Worm (Caenorhabditis elegans) whole organism, L4 larva: ENCODE measurements around the gene F34H10.5.

ENCODE experiments used
- F10B5.3 ChIP-seq: sonication (generic microtip); optimal IDR thresholded peaks from 2 replicates; lab custom pipeline; 2016; ENCODE audit warnings: mild to moderate bottlenecking, missing genetic modification characterization, missing compliant biosample characterization
- F37D6.2 ChIP-seq: sonication (generic microtip); optimal IDR thresholded peaks from 2 replicates; lab custom pipeline; 2016; ENCODE audit warnings: mild to moderate bottlenecking, missing genetic modification characterization, missing compliant biosample characterization
- F44E2.7 ChIP-seq: fragments of 200-800 bp; sonication (Bioruptor generic); IDR thresholded peaks from 2 replicates; pipeline ENCODE4 v2.1.2; 2022; ENCODE audit warnings: missing genetic modification characterization, missing compliant biosample characterization
- T26A8.4 ChIP-seq: fragments of 200-800 bp; sonication (Bioruptor generic); IDR thresholded peaks from 2 replicates; pipeline ENCODE4 v1.3.6; 2022; ENCODE audit warnings: missing genetic modification characterization, missing compliant biosample characterization
- Y105C5A.15 ChIP-seq: fragments of 200-800 bp; sonication (Bioruptor generic); IDR thresholded peaks from 2 replicates; pipeline ENCODE4 v1.3.6; 2022; ENCODE audit warnings: missing genetic modification characterization, missing compliant biosample characterization
- aha-1 ChIP-seq: fragments of 150-350 bp; peaks from one replicate; lab custom pipeline; 2014; ENCODE audit warnings: missing biosample characterization, missing genetic modification characterization
- aly-2 ChIP-seq: sonication (generic microtip); optimal IDR thresholded peaks from 2 replicates; lab custom pipeline; 2018; ENCODE audit warnings: missing biosample characterization, missing genetic modification characterization
- ceh-62 ChIP-seq: sonication (generic microtip); optimal IDR thresholded peaks from 2 replicates; lab custom pipeline; 2017; ENCODE audit warnings: missing biosample characterization, missing genetic modification characterization
- ces-1 ChIP-seq: fragments of 150-350 bp; sonication (generic microtip); optimal IDR thresholded peaks from 4 replicates; lab custom pipeline; 2014; ENCODE audit warnings: missing biosample characterization, missing genetic modification reagents, missing genetic modification characterization
- daf-16 ChIP-seq, 3 experiments: sonication (generic microtip); optimal IDR thresholded peaks; 2 replicates each; lab custom pipeline; 2016 to 2017; ENCODE audit warnings: missing genetic modification characterization in 3 of 3, missing genetic modification reagents in 3 of 3, mild to moderate bottlenecking in 2 of 3, missing compliant biosample characterization in 2 of 3, missing biosample characterization in 1 of 3, moderate library complexity in 1 of 3
- dmd-6 ChIP-seq: fragments of 200-800 bp; sonication (Bioruptor generic); IDR thresholded peaks from 2 replicates; pipeline ENCODE4 v1.3.6; 2022; ENCODE audit warnings: missing genetic modification reagents, missing genetic modification characterization, missing compliant biosample characterization
- dmd-9 ChIP-seq: fragments of 200-800 bp; sonication (Bioruptor generic); IDR thresholded peaks from 2 replicates; pipeline ENCODE4 v1.3.6; 2022; ENCODE audit warnings: missing genetic modification reagents, missing genetic modification characterization, missing compliant biosample characterization
- duxl-1 ChIP-seq: sonication (generic microtip); optimal IDR thresholded peaks from 2 replicates; lab custom pipeline; 2016; ENCODE audit warnings: mild to moderate bottlenecking, missing genetic modification characterization, moderate library complexity, missing compliant biosample characterization; ENCODE audit not compliant: poor library complexity
- egl-27 ChIP-seq: sonication (generic microtip); optimal IDR thresholded peaks from 3 replicates; lab custom pipeline; 2017; ENCODE audit warnings: missing biosample characterization, missing genetic modification reagents, missing genetic modification characterization
- fkh-10 ChIP-seq: fragments of 150-350 bp; optimal IDR thresholded peaks from 2 replicates; lab custom pipeline; 2014; ENCODE audit warnings: missing biosample characterization, missing genetic modification reagents, missing genetic modification characterization
- hlh-30 ChIP-seq: sonication (generic microtip); optimal IDR thresholded peaks from 2 replicates; lab custom pipeline; 2017; ENCODE audit warnings: antibody characterized with exemption, mild to moderate bottlenecking, missing genetic modification characterization, missing compliant biosample characterization; ENCODE audit not compliant: insufficient read depth
- lim-7 ChIP-seq: fragments of 200-800 bp; sonication (Bioruptor generic); IDR thresholded peaks from 2 replicates; pipeline ENCODE4 v1.3.6; 2022; ENCODE audit warnings: missing genetic modification characterization, missing compliant biosample characterization
- lsy-2 ChIP-seq, 2 experiments: fragments of 150-350 bp in 1 of 2; sonication (generic microtip) in 1 of 2; optimal IDR thresholded peaks; 2 replicates each; lab custom pipeline; 2014 to 2017; ENCODE audit warnings: missing biosample characterization in 2 of 2, missing genetic modification characterization in 2 of 2
- mdl-1 ChIP-seq, 2 experiments: fragments of 150-350 bp in 1 of 2; sonication (generic microtip) in 1 of 2; optimal IDR thresholded peaks; 2 replicates each; lab custom pipeline; 2014 to 2017; ENCODE audit warnings: missing biosample characterization in 2 of 2, missing genetic modification characterization in 2 of 2
- mep-1 ChIP-seq: fragments of 150-350 bp; sonication (generic microtip); optimal IDR thresholded peaks from 3 replicates; lab custom pipeline; 2014; ENCODE audit warnings: missing biosample characterization, missing genetic modification characterization
- nhr-11 ChIP-seq: fragments of 150-350 bp; optimal IDR thresholded peaks from 2 replicates; lab custom pipeline; 2014; ENCODE audit warnings: missing biosample characterization, missing genetic modification characterization
- nhr-25 ChIP-seq: sonication (generic microtip); optimal IDR thresholded peaks from 2 replicates; lab custom pipeline; 2017; ENCODE audit warnings: missing genetic modification characterization, mild to moderate bottlenecking, missing compliant biosample characterization, antibody characterized with exemption, moderate library complexity, borderline replicate concordance; ENCODE audit not compliant: insufficient read depth
- nhr-28 ChIP-seq: fragments of 150-350 bp; optimal IDR thresholded peaks from 2 replicates; lab custom pipeline; 2014; ENCODE audit warnings: missing biosample characterization, missing genetic modification characterization
- nhr-41 ChIP-seq: fragments of 200-800 bp; sonication (Bioruptor generic); IDR thresholded peaks from 2 replicates; pipeline ENCODE4 v1.3.6; 2022; ENCODE audit warnings: missing genetic modification reagents, missing genetic modification characterization, missing compliant biosample characterization
- nhr-6 ChIP-seq: fragments of 150-350 bp; optimal IDR thresholded peaks from 2 replicates; lab custom pipeline; 2014; ENCODE audit warnings: missing biosample characterization, missing genetic modification characterization
- nhr-77 ChIP-seq: fragments of 150-350 bp; optimal IDR thresholded peaks from 2 replicates; lab custom pipeline; 2014; ENCODE audit warnings: missing biosample characterization, missing genetic modification characterization
- pqm-1 ChIP-seq: sonication (generic microtip); optimal IDR thresholded peaks from 2 replicates; lab custom pipeline; 2017; ENCODE audit warnings: missing biosample characterization, missing genetic modification characterization
- skn-1 ChIP-seq: fragments of 150-350 bp; optimal IDR thresholded peaks from 2 replicates; lab custom pipeline; 2014; ENCODE audit warnings: missing biosample characterization, missing genetic modification characterization
- spr-3 ChIP-seq: fragments of 200-800 bp; sonication (Bioruptor generic); optimal IDR thresholded peaks from 2 replicates; lab custom pipeline; 2018; ENCODE audit warnings: mild to moderate bottlenecking, missing genetic modification characterization, missing compliant biosample characterization
- tag-97 ChIP-seq: fragments of 200-800 bp; sonication (Bioruptor generic); IDR thresholded peaks from 2 replicates; pipeline ENCODE4 v1.3.6; 2022; ENCODE audit warnings: missing genetic modification characterization, missing compliant biosample characterization
- tra-1 ChIP-seq: fragments of 200-800 bp; sonication (Bioruptor generic); IDR thresholded peaks from 2 replicates; pipeline ENCODE4 v1.3.6; 2022; ENCODE audit warnings: missing genetic modification reagents, missing genetic modification characterization, missing compliant biosample characterization
- unc-62 ChIP-seq, 3 experiments: fragments of 150-350 bp in 1 of 3; sonication (generic microtip); optimal IDR thresholded peaks in 2 of 3; peaks in 1 of 3; 1 replicate in 1 of 3; 2 replicates in 2 of 3; lab custom pipeline; 2014 to 2017; ENCODE audit warnings: missing biosample characterization in 3 of 3, missing genetic modification characterization in 3 of 3, missing genetic modification reagents in 3 of 3, missing genotype in 1 of 3
- zfp-2 ChIP-seq: sonication (generic microtip); optimal IDR thresholded peaks from 2 replicates; lab custom pipeline; 2016; ENCODE audit warnings: mild to moderate bottlenecking, missing genetic modification characterization, missing compliant biosample characterization
- zip-11 ChIP-seq: fragments of 200-800 bp; sonication (Bioruptor generic); IDR thresholded peaks from 2 replicates; pipeline ENCODE4 v1.3.6; 2022; ENCODE audit warnings: missing genetic modification characterization, missing compliant biosample characterization
- zip-2 ChIP-seq: fragments of 150-350 bp; optimal IDR thresholded peaks from 2 replicates; lab custom pipeline; 2014; ENCODE audit warnings: missing biosample characterization, missing genetic modification characterization
- ztf-7 ChIP-seq: fragments of 150-350 bp; optimal IDR thresholded peaks from 2 replicates; lab custom pipeline; 2014; ENCODE audit warnings: missing biosample characterization, missing genetic modification characterization

F34H10.5 gene

ce11 chrX:9638825-9639474, 3.5 kb downstream of the F34H10.5 start (continued):
- TF ChIP-seq dmd-6 (GFP tag; lab: Robert Waterston, UW): no peak
- TF ChIP-seq tag-97 (GFP tag; lab: Robert Waterston, UW): no peak
- TF ChIP-seq egl-27: no peak
- no peak for TF ChIP-seq mep-1 (tag; lab: Kevin White, UChicago)
- no peak for TF ChIP-seq skn-1 (tag; lab: Kevin White, UChicago)
- TF ChIP-seq spr-3 (GFP tag; lab: Kevin White, UChicago): no peak
- peak; percentile 48 for TF ChIP-seq pqm-1
- TF ChIP-seq nhr-77 (tag; lab: Kevin White, UChicago): no peak
- peak; percentile 71 for TF ChIP-seq hlh-30 (tag; lab: Kevin White, UChicago)
- TF ChIP-seq lsy-2 (tag; optimal IDR thresholded peaks at IDR 0.05; lab: Kevin White, UChicago): peak in 1 of 2 experiments; percentile 24
- peak in 1 of 2 experiments; percentile 32 for TF ChIP-seq mdl-1 (tag; optimal IDR thresholded peaks at IDR 0.05; lab: Kevin White, UChicago)
- TF ChIP-seq zip-11 (GFP tag; lab: Robert Waterston, UW): no peak
- TF ChIP-seq dmd-9 (GFP tag; lab: Robert Waterston, UW): no peak
- no peak for TF ChIP-seq Y105C5A.15
- no peak for TF ChIP-seq zip-2 (tag; lab: Kevin White, UChicago)
- no peak for TF ChIP-seq lim-7 (GFP tag; lab: Robert Waterston, UW)

DNA sequence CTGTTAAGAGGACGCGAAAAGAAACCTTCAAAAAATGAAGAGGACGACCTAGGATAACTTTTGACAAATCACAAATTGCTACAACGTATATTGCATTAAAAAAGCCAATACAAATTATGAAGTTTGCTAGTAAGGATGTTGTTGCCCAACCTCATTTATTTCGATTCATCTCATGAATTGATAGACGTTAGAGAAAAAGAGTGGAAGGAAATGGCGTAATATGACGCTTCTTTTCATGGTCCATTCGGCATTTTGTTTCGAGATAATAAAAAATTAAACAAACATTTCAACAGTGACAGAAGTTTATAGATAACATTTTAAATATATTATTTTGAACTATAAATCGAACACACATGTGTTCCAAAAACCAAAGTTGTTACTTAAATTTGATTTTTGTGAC, 5.4 kb downstream of the F34H10.5 start:
- TF ChIP-seq dmd-9 (GFP tag; lab: Robert Waterston, UW): no peak
- no peak for TF ChIP-seq ztf-7 (tag; lab: Kevin White, UChicago)
- TF ChIP-seq zip-11 (GFP tag; lab: Robert Waterston, UW): no peak
- peak in 1 of 2 experiments; percentile 0 for TF ChIP-seq lsy-2 (tag; optimal IDR thresholded peaks at IDR 0.05; lab: Kevin White, UChicago)
- no peak for TF ChIP-seq ces-1 (GFP tag; lab: Kevin White, UChicago)
- no peak for TF ChIP-seq nhr-11
- TF ChIP-seq nhr-25 (tag; lab: Kevin White, UChicago): no peak

- TF ChIP-seq tag-97 (GFP tag; lab: Robert Waterston, UW): no peak
- peak in 1 of 2 experiments; percentile 94 for TF ChIP-seq unc-62 (GFP tag; optimal IDR thresholded peaks at IDR 0.05 in 1 of 2; lab: Kevin White, UChicago)
- no peak for TF ChIP-seq unc-62 (tag; optimal IDR thresholded peaks at IDR 0.05; lab: Kevin White, UChicago)
- TF ChIP-seq daf-16 (GFP tag; optimal IDR thresholded peaks at IDR 0.05; lab: Kevin White, UChicago): no peak
- no peak for TF ChIP-seq daf-16 (tag; optimal IDR thresholded peaks at IDR 0.05; lab: Kevin White, UChicago)
- TF ChIP-seq hlh-30 (tag; lab: Kevin White, UChicago): peak; percentile 75
- TF ChIP-seq lsy-2 (tag; optimal IDR thresholded peaks at IDR 0.05; lab: Kevin White, UChicago): no peak
- peak; percentile 43 for TF ChIP-seq nhr-25 (tag; lab: Kevin White, UChicago)
- TF ChIP-seq aha-1 (tag; lab: Kevin White, UChicago): peak; percentile 89
- TF ChIP-seq mep-1 (tag; lab: Kevin White, UChicago): peak; percentile 17
- peak in 1 of 2 experiments; percentile 54 for TF ChIP-seq mdl-1 (tag; optimal IDR thresholded peaks at IDR 0.05; lab: Kevin White, UChicago)
- TF ChIP-seq nhr-28 (tag; lab: Kevin White, UChicago): peak; percentile 40
Observed at ce11 chrX:9642775-9643461, 7.4 kb downstream of the F34H10.5 start.

- TF ChIP-seq aly-2 (no peak), fkh-10 (GFP tag; lab: Kevin White, UChicago) (peak; percentile 85), duxl-1 (no peak), unc-62 (GFP tag; optimal IDR thresholded peaks at IDR 0.05 in 1 of 2; lab: Kevin White, UChicago) (peak in 1 of 2 experiments; percentile 67), unc-62 (tag; optimal IDR thresholded peaks at IDR 0.05; lab: Kevin White, UChicago) (no peak), F37D6.2 (no peak), zfp-2 (no peak), nhr-77 (tag; lab: Kevin White, UChicago) (no peak), zip-11 (GFP tag; lab: Robert Waterston, UW) (no peak), F44E2.7 (GFP tag; lab: Robert Waterston, UW) (no peak), T26A8.4 (GFP tag; lab: Robert Waterston, UW) (no peak), nhr-6 (tag; lab: Kevin White, UChicago) (no peak), ceh-62 (tag; lab: Kevin White, UChicago) (no peak), F10B5.3 (tag; lab: Kevin White, UChicago) (no peak), nhr-41 (GFP tag; lab: Robert Waterston, UW) (no peak), tra-1 (no peak)
Observed at ce11 chrX:9648098-9648574, 12.7 kb downstream of the F34H10.5 start, which contains the start of gene F34H10.4. TSS of gene F34H10.4 (plus strand) at chrX:9648524.
